Fruit fly (Drosophila melanogaster): ENCODE results near the gene Nufip.

The Nufip gene

DNA sequence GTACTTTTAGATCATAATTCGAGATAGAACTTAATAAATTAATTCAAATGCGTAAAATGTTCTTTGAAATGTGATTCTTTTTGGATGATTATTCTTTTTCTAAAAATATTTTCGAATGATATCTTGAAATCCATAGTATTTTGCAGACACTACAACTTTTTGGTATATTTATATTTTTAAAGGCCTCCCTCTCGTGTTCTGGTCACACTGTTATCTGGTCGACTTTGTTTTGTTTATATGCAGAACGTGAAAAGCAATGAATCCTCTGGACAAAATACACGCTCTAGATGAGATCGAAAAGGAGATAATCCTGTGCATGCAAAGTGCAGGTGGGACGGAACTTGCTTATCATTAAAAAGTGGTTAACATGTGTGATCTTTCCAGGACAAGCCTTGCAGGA lies 2.5 kb downstream of the Nufip start, which contains the start of gene MED11:
Gene MED11, plus strand, starts transcription at position 210 of the 400 bp plus-strand sequence.
- TF ChIP-seq pzg (GFP tag; optimal IDR thresholded peaks at IDR 0.05) = peak; percentile 43
- peak; percentile 95 for TF ChIP-seq CG3995 (GFP tag; optimal IDR thresholded peaks at IDR 0.05)
- peak; percentile 2 for TF ChIP-seq MESR4 (GFP tag; optimal IDR thresholded peaks at IDR 0.05)
- 0 out of 4 replicates have a peak, but pooled peaks have one; percentile 31 for TF ChIP-seq Dll (GFP tag; IDR thresholded peaks at IDR 0.05; ENCODE audit: partially characterized antibody)
- TF ChIP-seq E2f2 (GFP tag; IDR thresholded peaks at IDR 0.05) = peak; percentile 37; the same call in 1 of the 2 replicates
- no peak for TF ChIP-seq CG10209 (GFP tag; optimal IDR thresholded peaks at IDR 0.05)
- TF ChIP-seq amos (GFP tag; IDR thresholded peaks at IDR 0.05; ENCODE audit: partially characterized antibody) = no peak
- peak; percentile 66 for TF ChIP-seq gfzf (GFP tag; optimal IDR thresholded peaks at IDR 0.05)
- TF ChIP-seq CG9797 (GFP tag; optimal IDR thresholded peaks at IDR 0.05) = peak; percentile 60
- peak; percentile 51 for TF ChIP-seq Lhr (GFP tag; optimal IDR thresholded peaks at IDR 0.05)
- TF ChIP-seq croc (GFP tag; conservative IDR thresholded peaks at IDR 0.05) = no peak
- TF ChIP-seq CG9876 (GFP tag; optimal IDR thresholded peaks at IDR 0.05) = no peak
- peak; percentile 40 for TF ChIP-seq Dp (GFP tag; optimal IDR thresholded peaks at IDR 0.05)
- TF ChIP-seq CG30020 (tag; optimal IDR thresholded peaks at IDR 0.05) = peak; percentile 48
- TF ChIP-seq knrl (GFP tag; IDR thresholded peaks at IDR 0.05; ENCODE audit: partially characterized antibody) = 0 out of 3 replicates have a peak, but pooled peaks have one; percentile 7
- peak; percentile 4 for TF ChIP-seq phol (tag; optimal IDR thresholded peaks at IDR 0.05)
- TF ChIP-seq MBD-R2 (GFP tag; IDR thresholded peaks at IDR 0.05) = peak; percentile 75
- peak; percentile 22 for TF ChIP-seq CG4617 (GFP tag; optimal IDR thresholded peaks at IDR 0.05; ENCODE audit: borderline replicate concordance)
- peak; percentile 8 for TF ChIP-seq CG1603 (tag; optimal IDR thresholded peaks at IDR 0.05)
- TF ChIP-seq stwl (tag; optimal IDR thresholded peaks at IDR 0.05) = peak; percentile 75
- peak; percentile 57; the same call in 2 of the 3 replicates for TF ChIP-seq row (GFP tag; IDR thresholded peaks at IDR 0.05)
- peak; percentile 16 for TF ChIP-seq Med (GFP tag)
- TF ChIP-seq CG12659 (GFP tag; optimal IDR thresholded peaks at IDR 0.05) = peak; percentile 25
- peak; percentile 41; the same call in 1 of the 2 replicates for TF ChIP-seq CG13287 (GFP tag; IDR thresholded peaks at IDR 0.05; ENCODE audit: partially characterized antibody)
- peak; percentile 34 for TF ChIP-seq BEAF-32 (GFP tag; optimal IDR thresholded peaks at IDR 0.05)
- no peak for TF ChIP-seq gcm2 (GFP tag; optimal IDR thresholded peaks at IDR 0.05)

DNA sequence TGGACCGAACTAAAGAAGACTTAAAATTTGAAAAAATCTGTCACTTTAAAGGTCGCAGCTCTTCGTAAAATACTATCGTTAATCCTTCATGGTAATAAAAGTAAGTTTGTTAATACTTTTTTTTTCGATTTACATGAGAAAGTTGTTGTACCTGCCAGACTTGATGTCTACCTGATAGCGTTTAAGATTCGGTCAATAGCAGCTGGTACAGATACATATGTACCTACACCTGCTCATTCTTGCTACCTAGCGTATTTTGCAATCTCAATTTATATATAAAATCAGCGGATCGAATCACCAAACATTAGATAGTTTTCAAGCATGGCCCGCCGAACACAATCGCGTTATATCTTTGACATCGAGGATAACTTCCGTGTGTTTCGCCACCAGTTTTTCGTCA lies 4.0 kb downstream of the Nufip start, which contains the start of gene CG6885:
Gene CG6885, plus strand, starts transcription at position 301 of the 400 bp plus-strand sequence.
- no peak for TF ChIP-seq CG4617 (GFP tag; optimal IDR thresholded peaks at IDR 0.05; ENCODE audit: borderline replicate concordance)
- TF ChIP-seq CG15479 (GFP tag; optimal IDR thresholded peaks at IDR 0.05) = peak; percentile 34
- TF ChIP-seq Med (GFP tag) = peak; percentile 8
- TF ChIP-seq fu2 (GFP tag; optimal IDR thresholded peaks at IDR 0.05) = no peak
- TF ChIP-seq seq (GFP tag; IDR thresholded peaks at IDR 0.05) = no peak
- TF ChIP-seq eyg (GFP tag; optimal IDR thresholded peaks at IDR 0.05) = no peak
- no peak for TF ChIP-seq cas (GFP tag; IDR thresholded peaks at IDR 0.05)
- no peak for TF ChIP-seq sd (tag; optimal IDR thresholded peaks at IDR 0.05)

DNA sequence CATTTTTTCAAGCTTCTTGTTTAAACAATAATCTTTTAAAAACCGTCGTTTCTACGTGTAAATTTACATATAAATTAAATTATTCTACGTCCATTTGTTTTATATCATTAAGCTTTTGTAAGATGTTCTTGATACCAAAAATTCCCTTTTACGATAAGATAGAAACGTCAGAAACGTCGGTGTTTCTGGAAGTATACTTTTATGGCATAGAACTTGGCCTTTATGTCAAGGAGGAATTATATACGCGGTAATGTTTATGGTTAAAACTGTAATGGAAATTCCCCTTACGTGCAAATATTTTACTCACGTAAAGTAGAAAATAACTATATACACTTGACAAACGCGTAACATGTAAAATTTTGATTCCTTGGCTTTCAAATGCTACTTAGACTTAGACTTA lies 4.5 kb downstream of the Nufip start:
- TF ChIP-seq bigmax (GFP tag; optimal IDR thresholded peaks at IDR 0.05) (no peak), CG17829 (tag; optimal IDR thresholded peaks at IDR 0.05) (peak; percentile 3), sna (GFP tag; IDR thresholded peaks at IDR 0.05; ENCODE audit: partially characterized antibody) (no peak), Opbp (GFP tag; IDR thresholded peaks at IDR 0.05; ENCODE audit: partially characterized antibody) (0 out of 3 replicates have a peak, but pooled peaks have one; percentile 21), CG8388 (GFP tag; optimal IDR thresholded peaks at IDR 0.05) (peak; percentile 5), CG9437 (GFP tag; optimal IDR thresholded peaks at IDR 0.05) (peak; percentile 89), CG3847 (GFP tag; IDR thresholded peaks at IDR 0.05) (0 out of 2 replicates have a peak, but pooled peaks have one; percentile 5), HLH4C (GFP tag; IDR thresholded peaks at IDR 0.05; ENCODE audit: partially characterized antibody) (0 out of 3 replicates have a peak, but pooled peaks have one; percentile 36), Camta (GFP tag; optimal IDR thresholded peaks at IDR 0.05) (peak; percentile 12), twi (tag; optimal IDR thresholded peaks at IDR 0.05) (peak; percentile 4), fd64A (GFP tag; optimal IDR thresholded peaks at IDR 0.05) (no peak), CG17568 (GFP tag; optimal IDR thresholded peaks at IDR 0.05) (peak; percentile 14), GATAe (GFP tag; conservative IDR thresholded peaks at IDR 0.05) (peak; percentile 54), CoRest (tag; optimal IDR thresholded peaks at IDR 0.05) (peak; percentile 32), CG34422 (GFP tag; IDR thresholded peaks at IDR 0.05) (0 out of 3 replicates have a peak, but pooled peaks have one; percentile 18)

Measured in whole organism, embryonic.